Worm (Caenorhabditis elegans): ENCODE results near the gene K02C4.2.

DNA sequence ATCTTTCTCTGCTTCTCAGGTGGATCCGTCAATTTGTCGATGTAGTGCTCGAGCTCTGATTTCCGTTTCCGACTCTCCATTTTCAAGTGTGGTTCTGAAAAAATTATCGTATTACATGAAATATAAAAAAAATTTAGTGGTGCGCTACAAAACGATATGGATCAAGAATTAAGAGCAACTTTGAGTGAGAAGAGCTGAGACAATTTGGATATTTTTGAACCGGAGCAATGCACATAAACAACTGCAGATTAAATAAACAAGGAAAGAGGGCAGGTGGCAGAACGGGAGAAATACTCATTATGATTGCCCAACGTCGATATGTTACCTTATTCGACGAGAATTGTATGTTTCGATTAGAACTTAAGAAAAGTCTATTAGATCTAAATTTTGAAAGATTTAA lies 47.9 kb upstream of the K02C4.2 start, which contains the start of gene swsn-7:
- TF ChIP-seq pqm-1 (tag; optimal IDR thresholded peaks at IDR 0.05) (no peak), aly-2 (tag; optimal IDR thresholded peaks at IDR 0.05) (no peak)
